Fruit fly (Drosophila melanogaster): ENCODE measurements around the gene Rh4.

DNA sequence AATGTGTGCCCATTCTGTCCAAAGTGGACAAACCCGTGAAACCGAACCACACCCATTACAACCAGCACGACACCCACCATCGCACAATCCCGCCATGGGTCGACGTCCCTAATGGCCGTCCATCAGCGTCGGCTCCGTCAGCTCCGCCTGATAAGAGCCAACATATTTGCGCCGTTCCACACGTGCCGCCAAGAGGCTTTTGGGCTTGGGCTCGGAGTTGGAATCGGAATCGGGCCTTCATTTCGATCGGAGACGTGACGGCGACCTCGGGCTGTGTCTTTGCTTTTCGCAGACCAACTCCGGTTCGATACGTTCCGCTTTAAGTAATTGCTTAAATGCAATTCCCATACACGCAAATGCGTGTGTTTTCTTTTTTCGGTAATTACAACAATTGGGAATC, 7.0 kb downstream of the Rh4 start:
- TF ChIP-seq psq (optimal IDR thresholded peaks at IDR 0.05) (no peak), h (optimal IDR thresholded peaks at IDR 0.05) (no peak), Sin3A (optimal IDR thresholded peaks at IDR 0.05) (no peak), insv (optimal IDR thresholded peaks at IDR 0.05) (no peak), ttk (optimal IDR thresholded peaks at IDR 0.05) (no peak)

Measured in Kc167 (cell line).